Worm (Caenorhabditis elegans): ENCODE measurements around the gene str-233.

The str-233 gene

ce11 chrV:16000433-16000832, 9.0 kb downstream of the str-233 start, which contains the start of gene nhr-50 (continued):
- TF ChIP-seq hlh-30 (tag; optimal IDR thresholded peaks at IDR 0.05; ENCODE audit: insufficient read depth) (peak; percentile 80), R02D3.7 (tag; optimal IDR thresholded peaks at IDR 0.05) (no peak), lir-3 (tag; optimal IDR thresholded peaks at IDR 0.05) (no peak), mxl-3 (GFP tag; optimal IDR thresholded peaks at IDR 0.05) (peak; percentile 14), egl-27 (tag; optimal IDR thresholded peaks at IDR 0.05) (no peak), daf-19 (GFP tag; conservative IDR thresholded peaks at IDR 0.05) (0 out of 2 replicates have a peak, but pooled peaks have one; percentile 51)

DNA sequence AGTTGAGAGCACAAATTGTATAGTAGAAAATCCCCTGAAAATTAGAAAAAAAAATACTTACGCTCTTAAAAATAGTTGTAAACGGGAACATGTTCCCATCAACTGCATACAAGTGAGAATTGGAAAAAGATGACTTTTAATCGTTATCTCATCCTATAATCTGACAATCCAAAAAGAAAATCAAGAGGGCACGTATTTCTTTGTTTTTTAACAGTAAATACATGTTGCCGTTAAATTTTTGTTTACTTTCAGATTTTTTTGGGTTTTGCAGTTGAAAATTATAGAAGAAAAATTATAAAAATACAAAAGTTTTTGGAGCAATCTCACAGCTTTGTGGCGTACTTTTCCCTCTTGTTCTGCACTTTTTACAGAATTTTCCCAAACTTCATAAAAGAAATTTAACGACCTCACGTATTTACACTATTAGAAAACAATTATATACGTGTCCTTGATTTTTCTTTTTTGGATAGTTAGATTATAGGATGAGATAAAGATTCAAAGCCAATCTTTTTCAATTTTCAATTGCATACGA, 12.7 kb downstream of the str-233 start, which contains the start of the genes C06C6.9 and C06C6.8:
Gene C06C6.9 (minus strand): TSS at position 101 of the 532 bp plus-strand sequence.
Gene C06C6.8 (plus strand): TSS at position 482 of the 532 bp plus-strand sequence.
- TF ChIP-seq aha-1 (tag) (peak; percentile 24), egl-43 (GFP tag; IDR thresholded peaks at IDR 0.05) (no peak), saeg-2 (GFP tag; IDR thresholded peaks at IDR 0.05) (no peak)

DNA sequence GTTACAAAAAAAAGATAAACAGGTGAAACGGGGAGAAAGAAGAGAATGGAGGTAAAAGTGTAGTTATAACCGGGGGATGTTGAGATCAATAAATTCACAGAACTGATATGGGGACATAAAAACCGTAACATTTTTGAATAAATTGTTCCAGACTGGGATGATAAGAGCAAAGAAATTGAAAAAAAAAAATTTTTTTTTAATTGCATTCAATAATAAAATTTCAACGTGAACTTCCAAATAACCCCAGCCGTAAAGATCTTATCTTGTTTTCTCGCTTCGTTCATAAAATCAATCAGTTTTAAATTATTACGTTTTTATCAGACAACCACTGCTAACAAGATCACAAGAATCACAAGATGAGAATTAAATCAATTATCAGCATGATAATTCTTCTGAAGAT, 17.6 kb downstream of the str-233 start, which contains the start of gene C06C6.7:
Gene C06C6.7 (plus strand): TSS at position 301 of the 400 bp plus-strand sequence.
- peak; percentile 2 for TF ChIP-seq aha-1 (tag)

ce11 chrV:15988074-15988473, 21.4 kb downstream of the str-233 start, which contains the start of gene F36G9.15:
F36G9.15 (minus strand) TSS chrV:15988174.
- TF ChIP-seq aha-1 (tag) (peak; percentile 15), set-16 (GFP tag; IDR thresholded peaks at IDR 0.05) (no peak)

DNA sequence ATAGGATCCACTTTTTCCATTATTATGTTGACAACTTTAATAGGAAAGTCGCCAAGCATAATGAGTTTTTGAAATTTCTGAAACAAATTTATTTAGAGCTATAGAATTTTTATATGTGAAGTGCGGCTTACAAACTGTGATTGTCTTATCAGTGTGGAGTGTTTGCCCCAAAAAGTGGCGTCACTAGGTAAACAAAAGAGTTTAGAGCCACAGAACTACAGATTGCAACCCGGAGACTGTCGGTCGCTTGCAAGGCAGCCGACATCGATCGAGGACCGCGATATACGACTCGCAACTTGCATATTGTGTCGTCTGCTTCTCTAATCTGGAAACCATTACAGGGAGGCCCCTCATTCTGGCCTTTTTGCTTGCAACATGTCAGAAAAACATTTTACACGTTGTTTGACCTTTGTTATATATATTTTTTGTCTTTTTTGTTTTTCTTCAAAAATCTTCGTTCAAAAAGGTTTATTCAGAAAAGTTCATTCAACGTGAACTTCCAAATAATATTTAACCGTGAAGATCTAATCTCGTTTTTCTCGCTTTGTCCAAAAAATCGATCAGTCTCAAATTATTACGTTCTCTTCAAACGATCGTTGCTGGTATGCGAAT, 26.6 kb downstream of the str-233 start, which contains the start of the genes fbxa-99 and F36G9.13:
Gene fbxa-99 (minus strand): TSS at position 122 of the 612 bp plus-strand sequence.
Gene F36G9.13 (plus strand): TSS at position 562 of the 612 bp plus-strand sequence.
- TF ChIP-seq daf-16 (GFP tag; optimal IDR thresholded peaks at IDR 0.05) (no peak), daf-16 (tag; optimal IDR thresholded peaks at IDR 0.05) (peak; percentile 72), hlh-11 (tag; optimal IDR thresholded peaks at IDR 0.05) (peak; percentile 21), pqm-1 (tag; optimal IDR thresholded peaks at IDR 0.05) (peak; percentile 34), nhr-10 (tag; optimal IDR thresholded peaks at IDR 0.05) (no peak), mes-2 (tag; optimal IDR thresholded peaks at IDR 0.05; ENCODE audit: poor library complexity, severe bottlenecking) (no peak), F10B5.3 (tag; optimal IDR thresholded peaks at IDR 0.05) (no peak), lin-38 (GFP tag; IDR thresholded peaks at IDR 0.05) (no peak), nhr-42 (GFP tag; IDR thresholded peaks at IDR 0.05) (no peak), ztf-7 (tag; optimal IDR thresholded peaks at IDR 0.05) (no peak), mep-1 (tag; optimal IDR thresholded peaks at IDR 0.05) (no peak), gei-8 (GFP tag; optimal IDR thresholded peaks at IDR 0.05) (no peak), madf-9 (GFP tag; conservative IDR thresholded peaks at IDR 0.05) (no peak), dmd-6 (GFP tag; IDR thresholded peaks at IDR 0.05) (peak; percentile 41), ceh-20 (GFP tag; IDR thresholded peaks at IDR 0.05) (no peak), lim-7 (GFP tag; IDR thresholded peaks at IDR 0.05) (no peak), zfp-3 (GFP tag; conservative IDR thresholded peaks at IDR 0.05) (no peak), mxl-3 (GFP tag; optimal IDR thresholded peaks at IDR 0.05) (no peak), nhr-6 (tag; optimal IDR thresholded peaks at IDR 0.05) (no peak), nhr-28 (tag; optimal IDR thresholded peaks at IDR 0.05) (peak; percentile 48), nhr-77 (tag; optimal IDR thresholded peaks at IDR 0.05) (peak; percentile 21), lin-13 (GFP tag; optimal IDR thresholded peaks at IDR 0.05) (peak; percentile 22), nhr-237 (tag; optimal IDR thresholded peaks at IDR 0.05) (no peak)

Data from whole organism, L4 larva.